Fruit fly (Drosophila melanogaster): ENCODE results near the gene CG1161.
A peak's percentile ranks its signal among the peaks of the same experiment; 100 is the strongest.

The CG1161 gene

DNA sequence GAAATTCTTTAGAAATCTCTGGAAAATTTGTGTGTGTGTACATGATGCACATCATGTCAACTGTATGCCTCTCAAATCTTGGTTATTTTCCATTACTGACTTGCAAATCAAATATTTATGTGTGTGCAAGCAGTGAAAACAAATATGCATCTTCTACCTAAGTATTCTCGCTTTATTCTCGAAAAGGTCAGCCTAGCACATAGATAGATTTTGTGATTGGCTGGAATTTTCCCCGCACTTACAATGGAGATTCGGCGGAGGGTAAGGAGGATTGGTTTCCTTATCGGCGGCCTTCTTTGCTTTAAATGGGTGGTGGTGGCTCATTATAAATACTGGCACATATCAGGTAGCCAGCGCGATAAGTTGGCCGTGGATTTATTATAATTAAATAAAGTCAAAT lies 27.0 kb upstream of the CG1161 start:
- TF ChIP-seq CG17801 (GFP tag; optimal IDR thresholded peaks at IDR 0.05; ENCODE audit: partially characterized antibody) = no peak

- TF ChIP-seq CG17801 (GFP tag; optimal IDR thresholded peaks at IDR 0.05; ENCODE audit: partially characterized antibody) = no peak
These were observed 24.6 kb upstream of the CG1161 start for dm6 chr3R:5330338-5330737.

- TF ChIP-seq CG17801 (GFP tag; optimal IDR thresholded peaks at IDR 0.05; ENCODE audit: partially characterized antibody) = no peak
These were observed 23.0 kb upstream of the CG1161 start for dm6 chr3R:5331764-5332405.

DNA sequence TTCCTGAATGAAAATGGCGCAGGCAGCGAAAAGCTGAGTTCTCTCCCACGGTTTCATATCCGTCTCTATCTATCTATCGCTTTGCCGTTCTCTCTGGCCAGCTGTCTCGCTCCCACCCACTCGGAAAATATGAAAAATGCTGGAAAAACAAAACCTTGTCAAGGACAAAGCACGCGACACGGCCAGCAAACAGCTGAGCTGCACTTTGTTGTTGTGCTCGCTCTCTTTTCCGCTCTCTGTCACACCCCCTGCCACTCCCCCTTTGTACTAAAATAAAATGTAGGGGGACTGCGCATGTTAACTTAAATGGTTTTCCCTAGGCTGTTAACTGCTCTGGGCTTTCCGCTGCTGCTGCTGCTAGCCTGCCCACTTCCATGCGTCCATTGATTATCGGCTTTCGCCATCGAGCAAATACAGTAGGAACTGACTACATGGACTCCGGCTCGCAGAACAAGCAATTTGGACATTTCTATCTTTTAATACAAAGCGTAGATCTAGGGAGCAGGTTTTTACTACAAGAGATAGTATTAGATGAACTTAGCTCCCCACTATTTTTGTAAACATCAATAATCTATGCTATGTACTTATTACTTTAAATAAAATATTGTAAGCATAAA lies 8.1 kb upstream of the CG1161 start:
- no peak for TF ChIP-seq CG17801 (GFP tag; optimal IDR thresholded peaks at IDR 0.05; ENCODE audit: partially characterized antibody)

- TF ChIP-seq CG17801 (GFP tag; optimal IDR thresholded peaks at IDR 0.05; ENCODE audit: partially characterized antibody) = no peak
These were observed 4.4 kb upstream of the CG1161 start, which contains the start of gene mtd for dm6 chr3R:5350393-5350972. Gene mtd, minus strand, starts transcription at chr3R:5350443.

DNA sequence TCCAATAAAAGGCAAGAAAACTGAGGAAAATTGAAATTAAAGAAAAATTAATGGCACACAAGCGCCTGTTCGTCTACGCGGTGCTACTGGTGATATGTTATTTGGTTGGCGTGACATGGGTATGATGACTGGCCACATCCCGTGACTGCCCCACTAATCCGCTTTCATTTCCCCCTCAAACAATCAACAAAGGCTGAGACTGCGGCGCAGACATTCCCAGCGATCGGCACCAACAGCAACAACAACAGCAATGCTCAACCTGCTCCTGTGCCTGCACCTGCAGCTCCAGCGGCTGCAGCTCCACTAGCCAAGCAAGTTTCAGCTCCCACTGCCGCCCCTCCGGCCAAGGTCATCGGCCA lies 222 bp downstream of the CG1161 start:
- TF ChIP-seq CG17801 (GFP tag; optimal IDR thresholded peaks at IDR 0.05; ENCODE audit: partially characterized antibody) = no peak

dm6 chr3R:5357935-5358414 lies 3.1 kb downstream of the CG1161 start, which contains the start of gene Prosbeta7:
Gene Prosbeta7, minus strand, starts transcription at chr3R:5358364.
- peak; percentile 68 for TF ChIP-seq CG17801 (GFP tag; optimal IDR thresholded peaks at IDR 0.05; ENCODE audit: partially characterized antibody)

dm6 chr3R:5361681-5362319 lies 6.9 kb downstream of the CG1161 start:
- TF ChIP-seq CG17801 (GFP tag; optimal IDR thresholded peaks at IDR 0.05; ENCODE audit: partially characterized antibody) = no peak

DNA sequence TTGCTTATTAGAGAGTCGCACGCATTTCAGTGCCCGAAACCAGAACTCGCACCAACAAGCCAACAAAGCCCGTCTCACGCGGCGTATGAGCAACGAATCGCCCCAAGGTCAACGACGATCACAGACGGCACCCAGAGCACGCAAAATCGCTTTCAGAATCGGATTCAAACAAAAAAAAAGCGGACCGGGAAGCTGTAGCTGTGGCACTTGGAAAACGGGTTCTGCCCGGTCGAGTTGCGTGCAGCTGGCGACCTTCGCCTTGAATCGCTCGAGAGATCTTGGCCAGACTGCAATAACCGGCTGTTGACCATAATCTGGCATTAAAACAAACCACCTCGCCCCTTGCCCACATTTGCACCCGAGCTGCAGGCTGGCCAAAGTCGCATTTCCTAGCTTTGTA lies 8.5 kb downstream of the CG1161 start:
- no peak for TF ChIP-seq CG17801 (GFP tag; optimal IDR thresholded peaks at IDR 0.05; ENCODE audit: partially characterized antibody)

- TF ChIP-seq CG17801 (GFP tag; optimal IDR thresholded peaks at IDR 0.05; ENCODE audit: partially characterized antibody) = no peak
These were observed 9.8 kb downstream of the CG1161 start for dm6 chr3R:5364539-5365273.

- no peak for TF ChIP-seq CG17801 (GFP tag; optimal IDR thresholded peaks at IDR 0.05; ENCODE audit: partially characterized antibody)
These were observed 12.7 kb downstream of the CG1161 start for dm6 chr3R:5367512-5368169.

- peak; percentile 22 for TF ChIP-seq CG17801 (GFP tag; optimal IDR thresholded peaks at IDR 0.05; ENCODE audit: partially characterized antibody)
These were observed 13.4 kb downstream of the CG1161 start, which contains the start of gene Cerk for dm6 chr3R:5368170-5368781. Gene Cerk, minus strand, starts transcription at chr3R:5368306.

DNA sequence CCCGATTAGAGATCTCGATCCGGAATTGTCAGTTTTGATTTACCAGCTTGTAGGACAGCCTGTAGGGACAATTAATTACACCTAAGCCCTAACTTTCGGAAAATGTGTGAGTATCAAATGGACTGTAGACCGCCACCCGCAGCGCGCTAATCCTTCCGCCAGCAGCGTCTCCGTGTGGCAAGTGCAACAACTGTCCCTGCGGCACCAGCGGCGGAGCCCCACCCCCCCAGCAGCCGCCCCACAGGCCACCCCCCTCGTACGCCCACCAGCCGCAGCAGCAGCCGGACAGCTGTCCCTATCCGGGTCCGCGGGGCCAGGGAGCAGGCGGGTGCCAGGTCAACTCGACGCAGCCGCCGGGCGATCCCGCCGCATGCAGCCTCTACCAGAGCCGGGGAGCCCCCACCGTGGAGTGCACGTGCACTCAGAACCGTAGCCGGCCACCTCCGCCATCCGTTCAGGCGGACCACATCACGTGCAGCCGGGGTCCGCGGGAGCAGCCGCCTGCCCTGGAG lies 14.7 kb downstream of the CG1161 start, which contains the start of the genes CG31542 and CG34277:
TSS of gene CG31542 (plus strand) at position 51 of the 512 bp plus-strand sequence.
TSS of gene CG34277 (plus strand) at position 51 of the 512 bp plus-strand sequence.
- TF ChIP-seq CG17801 (GFP tag; optimal IDR thresholded peaks at IDR 0.05; ENCODE audit: partially characterized antibody) = no peak

dm6 chr3R:5371563-5371962 lies 16.7 kb downstream of the CG1161 start, which contains the start of gene Polr2F:
Gene Polr2F, plus strand, starts transcription at chr3R:5371795.
- TF ChIP-seq CG17801 (GFP tag; optimal IDR thresholded peaks at IDR 0.05; ENCODE audit: partially characterized antibody) = peak; percentile 73
